Worm (Caenorhabditis elegans) whole organism, late embryonic: ENCODE data around the gene F32F2.4.

Experiments
- C08G9.2 ChIP-seq: sonication (generic microtip); optimal IDR thresholded peaks from 2 replicates; lab custom pipeline; 2016; ENCODE audit warnings: mild to moderate bottlenecking, missing genetic modification characterization, moderate library complexity, missing compliant biosample characterization
- F13H6.1 ChIP-seq: sonication (generic microtip); optimal IDR thresholded peaks from 2 replicates; lab custom pipeline; 2016; ENCODE audit warnings: missing genetic modification characterization, missing compliant biosample characterization
- K09A11.1 ChIP-seq: sonication (generic microtip); optimal IDR thresholded peaks from 2 replicates; lab custom pipeline; 2017; ENCODE audit warnings: antibody characterized with exemption, mild to moderate bottlenecking, missing genetic modification characterization, missing compliant biosample characterization; ENCODE audit not compliant: insufficient read depth
- T23F11.4 ChIP-seq: fragments of 200-800 bp; sonication (Bioruptor generic); optimal IDR thresholded peaks from 2 replicates; lab custom pipeline; 2018; ENCODE audit warnings: mild to moderate bottlenecking, missing genetic modification characterization, missing compliant biosample characterization
- ama-1 ChIP-seq: fragments of 150-350 bp; optimal IDR thresholded peaks from 2 replicates; lab custom pipeline; 2014
- ceh-18 ChIP-seq: sonication (generic microtip); optimal IDR thresholded peaks from 2 replicates; lab custom pipeline; 2016; ENCODE audit warnings: missing genetic modification characterization, missing compliant biosample characterization
- ceh-22 ChIP-seq: sonication (generic microtip); optimal IDR thresholded peaks from 2 replicates; lab custom pipeline; 2017; ENCODE audit warnings: missing biosample characterization, missing genetic modification characterization
- ceh-45 ChIP-seq: fragments of 200-800 bp; sonication (Bioruptor generic); IDR thresholded peaks from 2 replicates; pipeline ENCODE4 v1.3.6; 2022; ENCODE audit warnings: missing genetic modification reagents, missing genetic modification characterization, missing compliant biosample characterization
- ceh-48 ChIP-seq: sonication (generic microtip); optimal IDR thresholded peaks from 2 replicates; lab custom pipeline; 2016; ENCODE audit warnings: missing genetic modification characterization, inconsistent platforms, missing compliant biosample characterization
- ceh-6 ChIP-seq: fragments of 200-800 bp; sonication (Bioruptor generic); optimal IDR thresholded peaks from 2 replicates; lab custom pipeline; 2018; ENCODE audit warnings: mild to moderate bottlenecking, missing genetic modification characterization, missing compliant biosample characterization
- dmd-4 ChIP-seq: sonication (generic microtip); optimal IDR thresholded peaks from 2 replicates; lab custom pipeline; 2016; ENCODE audit warnings: borderline replicate concordance, missing genetic modification characterization, missing compliant biosample characterization
- dve-1 ChIP-seq: sonication (generic microtip); optimal IDR thresholded peaks from 2 replicates; lab custom pipeline; 2017; ENCODE audit warnings: antibody characterized with exemption, mild to moderate bottlenecking, missing genetic modification characterization, missing compliant biosample characterization
- elt-2 ChIP-seq: sonication (generic microtip); optimal IDR thresholded peaks from 2 replicates; lab custom pipeline; 2016; ENCODE audit warnings: missing genetic modification reagents, missing genetic modification characterization, missing compliant biosample characterization
- ets-4 ChIP-seq: sonication (generic microtip); optimal IDR thresholded peaks from 2 replicates; lab custom pipeline; 2016; ENCODE audit warnings: missing genetic modification characterization, missing compliant biosample characterization
- fax-1 ChIP-seq: sonication (generic microtip); optimal IDR thresholded peaks from 2 replicates; lab custom pipeline; 2016; ENCODE audit warnings: missing genotype, missing genetic modification characterization, missing compliant biosample characterization
- fkh-10 ChIP-seq: fragments of 150-350 bp; optimal IDR thresholded peaks from 2 replicates; lab custom pipeline; 2014; ENCODE audit warnings: missing biosample characterization, missing genetic modification reagents, missing genetic modification characterization
- hlh-13 ChIP-seq: fragments of 200-800 bp; sonication (Bioruptor generic); optimal IDR thresholded peaks from 2 replicates; lab custom pipeline; 2018; ENCODE audit warnings: mild to moderate bottlenecking, missing genetic modification characterization, missing compliant biosample characterization
- hlh-8 ChIP-seq: sonication (generic microtip); optimal IDR thresholded peaks from 2 replicates; lab custom pipeline; 2016; ENCODE audit warnings: missing genotype, missing genetic modification characterization, missing compliant biosample characterization
- lin-11 ChIP-seq: fragments of 200-800 bp; sonication (Bioruptor generic); optimal IDR thresholded peaks from 2 replicates; lab custom pipeline; 2018; ENCODE audit warnings: mild to moderate bottlenecking, missing genetic modification characterization, missing compliant biosample characterization
- madf-2 ChIP-seq: sonication (generic microtip); optimal IDR thresholded peaks from 2 replicates; lab custom pipeline; 2017; ENCODE audit warnings: missing genetic modification characterization, missing compliant biosample characterization
- mec-3 ChIP-seq: sonication (generic microtip); optimal IDR thresholded peaks from 2 replicates; lab custom pipeline; 2016; ENCODE audit warnings: borderline replicate concordance, missing genetic modification characterization, missing compliant biosample characterization
- nfya-1 ChIP-seq: sonication (generic microtip); optimal IDR thresholded peaks from 2 replicates; lab custom pipeline; 2017; ENCODE audit warnings: missing genetic modification characterization, mild to moderate bottlenecking, missing compliant biosample characterization, antibody characterized with exemption, moderate library complexity
- nhr-11 ChIP-seq: fragments of 150-350 bp; optimal IDR thresholded peaks from 2 replicates; lab custom pipeline; 2014; ENCODE audit warnings: missing biosample characterization, missing genetic modification characterization
- odd-2 ChIP-seq: sonication (generic microtip); optimal IDR thresholded peaks from 2 replicates; lab custom pipeline; 2017; ENCODE audit warnings: antibody characterized with exemption, mild to moderate bottlenecking, missing genetic modification characterization, missing compliant biosample characterization
- pat-9 ChIP-seq: fragments of 200-800 bp; sonication (Bioruptor generic); optimal IDR thresholded peaks from 2 replicates; lab custom pipeline; 2018; ENCODE audit warnings: mild to moderate bottlenecking, missing genetic modification characterization, moderate library complexity, missing compliant biosample characterization
- pha-2 ChIP-seq: sonication (generic microtip); optimal IDR thresholded peaks from 2 replicates; lab custom pipeline; 2017; ENCODE audit warnings: mild to moderate bottlenecking, missing genetic modification characterization, missing compliant biosample characterization
- pha-4 ChIP-seq: fragments of 150-350 bp; optimal IDR thresholded peaks from 2 replicates; lab custom pipeline; 2018; ENCODE audit warnings: missing biosample characterization, missing genetic modification reagents, missing genetic modification characterization
- pqm-1 ChIP-seq: sonication (generic microtip); optimal IDR thresholded peaks from 2 replicates; lab custom pipeline; 2016; ENCODE audit warnings: missing genetic modification characterization, missing compliant biosample characterization
- ref-2 ChIP-seq: sonication (generic microtip); optimal IDR thresholded peaks from 2 replicates; lab custom pipeline; 2016; ENCODE audit warnings: missing genetic modification characterization, missing compliant biosample characterization
- rnt-1 ChIP-seq: sonication (generic microtip); optimal IDR thresholded peaks from 2 replicates; lab custom pipeline; 2016; ENCODE audit warnings: missing genetic modification characterization, missing compliant biosample characterization
- unc-55 ChIP-seq: sonication (generic microtip); optimal IDR thresholded peaks from 2 replicates; lab custom pipeline; 2017; ENCODE audit warnings: missing biosample characterization, missing genetic modification reagents, missing genetic modification characterization
- unc-86 ChIP-seq: sonication (generic microtip); optimal IDR thresholded peaks from 2 replicates; lab custom pipeline; 2016; ENCODE audit warnings: missing genetic modification characterization, missing compliant biosample characterization
- zip-5 ChIP-seq: sonication (generic microtip); optimal IDR thresholded peaks from 2 replicates; lab custom pipeline; 2016; ENCODE audit warnings: missing genetic modification characterization, missing compliant biosample characterization
- ztf-16 ChIP-seq: sonication (generic microtip); optimal IDR thresholded peaks from 2 replicates; lab custom pipeline; 2017; ENCODE audit warnings: missing genetic modification characterization, missing compliant biosample characterization

Gene F32F2.4

DNA sequence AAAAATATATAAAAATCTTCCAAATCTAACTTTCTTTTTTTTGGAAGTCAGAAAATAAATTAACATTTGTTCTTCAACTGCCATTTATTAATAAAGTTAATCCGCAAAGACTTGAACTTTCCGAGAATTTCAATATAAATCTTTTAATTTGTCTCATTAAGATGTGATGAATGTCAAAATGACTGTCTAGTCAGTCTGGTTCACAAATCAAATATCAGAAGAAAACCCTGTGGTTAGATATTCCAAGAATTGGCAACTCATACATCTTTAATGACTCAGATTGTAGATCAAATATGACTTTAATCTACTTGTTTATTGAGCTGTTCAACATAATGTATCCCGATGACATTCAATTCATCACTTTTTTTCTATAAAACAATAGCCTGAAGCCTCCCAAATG, 10.4 kb upstream of the F32F2.4 start:
- TF ChIP-seq ceh-45 (GFP tag; lab: Robert Waterston, UW) (no peak), dve-1 (tag; lab: Kevin White, UChicago) (no peak), ceh-18 (tag; lab: Kevin White, UChicago) (no peak), ceh-48 (no peak), unc-86 (tag; lab: Kevin White, UChicago) (no peak), dmd-4 (tag; lab: Kevin White, UChicago) (no peak), F13H6.1 (tag; lab: Kevin White, UChicago) (no peak), ama-1 (lab: Kevin White, UChicago) (no peak)

DNA sequence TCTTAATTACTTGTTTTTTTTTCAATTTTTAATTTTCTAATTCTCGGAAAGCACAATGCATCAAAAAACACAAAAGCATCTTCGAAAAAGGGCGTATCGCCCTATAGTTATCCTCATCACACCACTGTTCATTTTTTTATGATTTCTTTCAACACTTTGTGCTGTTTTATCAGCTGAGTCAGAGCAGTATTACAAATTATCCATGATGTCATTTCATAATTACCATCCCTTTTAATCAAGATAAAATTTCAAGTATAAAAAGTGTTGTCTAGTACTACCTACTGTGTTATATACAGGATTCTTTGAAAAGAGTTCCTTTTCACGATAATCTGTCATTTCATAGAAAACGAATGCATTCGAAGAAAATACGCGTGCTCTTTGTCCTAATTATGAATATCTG, 9.4 kb upstream of the F32F2.4 start:
- no peak for TF ChIP-seq unc-86 (tag; lab: Kevin White, UChicago)
- TF ChIP-seq dmd-4 (tag; lab: Kevin White, UChicago), result no peak
- TF ChIP-seq ceh-48, result no peak
- no peak for TF ChIP-seq rnt-1
- TF ChIP-seq C08G9.2 (tag; lab: Kevin White, UChicago), result no peak
- no peak for TF ChIP-seq ets-4 (tag; lab: Kevin White, UChicago)
- TF ChIP-seq ama-1 (lab: Kevin White, UChicago), result no peak
- no peak for TF ChIP-seq lin-11 (tag; lab: Kevin White, UChicago)
- TF ChIP-seq pha-4 (tag; lab: Kevin White, UChicago), result no peak

DNA sequence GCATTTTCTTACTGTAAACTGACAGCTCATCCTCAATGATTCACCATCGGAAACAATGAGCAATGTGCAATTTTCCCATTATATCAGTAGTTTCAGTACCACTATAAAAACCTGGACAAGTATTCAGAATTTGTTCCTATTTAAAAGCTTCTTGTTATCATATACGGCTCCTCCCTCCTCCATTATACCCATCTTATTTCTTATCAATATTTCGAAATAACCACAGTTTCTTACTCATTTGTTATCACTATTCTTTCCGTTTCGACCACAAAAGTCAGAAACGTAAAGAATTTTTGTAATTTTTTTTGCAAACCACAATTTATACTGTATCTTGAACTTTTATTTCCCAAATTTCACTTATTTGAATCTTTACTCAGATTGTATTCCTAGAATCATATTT, 8.0 kb upstream of the F32F2.4 start:
- TF ChIP-seq odd-2 (tag; lab: Kevin White, UChicago), result no peak
- TF ChIP-seq elt-2 (tag; lab: Kevin White, UChicago), result peak; percentile 34

DNA sequence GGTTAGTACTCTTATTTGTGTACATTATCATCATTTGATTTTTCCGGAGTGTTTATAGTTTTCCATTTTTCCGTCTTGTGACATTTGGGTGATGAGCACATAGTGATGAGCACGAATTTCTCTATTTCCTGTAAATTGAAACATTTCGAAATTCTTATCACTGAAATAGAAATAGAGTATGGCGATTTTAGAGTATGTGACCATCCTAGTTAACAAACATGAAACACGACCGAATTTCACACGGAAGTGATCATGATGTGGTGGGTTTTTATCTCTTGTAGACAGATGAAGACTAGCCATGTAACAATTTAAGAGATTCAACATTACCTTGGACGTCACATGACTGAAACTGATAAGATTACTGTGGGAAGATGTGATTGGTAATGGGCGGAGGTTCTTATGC, 6.8 kb upstream of the F32F2.4 start:
- TF ChIP-seq lin-11 (tag; lab: Kevin White, UChicago), result no peak
- peak; percentile 21 for TF ChIP-seq elt-2 (tag; lab: Kevin White, UChicago)
- TF ChIP-seq, all 69 proteins: peak for 1

DNA sequence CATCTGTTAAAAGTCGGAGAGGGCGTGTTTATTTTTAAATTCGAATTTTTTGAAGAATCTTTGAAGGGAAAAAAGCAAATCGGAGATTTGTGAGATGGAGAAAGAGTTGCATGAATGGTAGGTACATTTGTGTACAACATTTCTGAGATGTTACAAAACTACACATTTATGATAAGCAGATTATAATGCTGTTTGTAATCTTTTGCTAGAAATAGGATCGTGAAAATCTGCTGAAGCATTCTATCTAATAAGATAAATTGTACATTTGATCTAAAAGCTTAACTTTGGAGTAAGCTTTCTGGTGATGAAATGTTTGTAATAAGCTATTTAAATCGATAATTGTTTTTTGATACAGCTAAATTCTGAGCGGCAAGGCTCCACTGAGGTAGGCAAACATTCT, 3.8 kb upstream of the F32F2.4 start:
- no peak for TF ChIP-seq madf-2 (tag; lab: Kevin White, UChicago)
- TF ChIP-seq ztf-16, result no peak
- TF ChIP-seq zip-5, result no peak
- TF ChIP-seq dve-1 (tag; lab: Kevin White, UChicago), result no peak
- no peak for TF ChIP-seq dmd-4 (tag; lab: Kevin White, UChicago)
- TF ChIP-seq hlh-13 (GFP tag; lab: Kevin White, UChicago), result no peak
- TF ChIP-seq elt-2 (tag; lab: Kevin White, UChicago), result no peak
- TF ChIP-seq unc-86 (tag; lab: Kevin White, UChicago), result no peak
- no peak for TF ChIP-seq T23F11.4 (GFP tag; lab: Kevin White, UChicago)
- no peak for TF ChIP-seq ref-2 (tag; lab: Kevin White, UChicago)
- TF ChIP-seq fkh-10 (GFP tag; lab: Kevin White, UChicago), result no peak

DNA sequence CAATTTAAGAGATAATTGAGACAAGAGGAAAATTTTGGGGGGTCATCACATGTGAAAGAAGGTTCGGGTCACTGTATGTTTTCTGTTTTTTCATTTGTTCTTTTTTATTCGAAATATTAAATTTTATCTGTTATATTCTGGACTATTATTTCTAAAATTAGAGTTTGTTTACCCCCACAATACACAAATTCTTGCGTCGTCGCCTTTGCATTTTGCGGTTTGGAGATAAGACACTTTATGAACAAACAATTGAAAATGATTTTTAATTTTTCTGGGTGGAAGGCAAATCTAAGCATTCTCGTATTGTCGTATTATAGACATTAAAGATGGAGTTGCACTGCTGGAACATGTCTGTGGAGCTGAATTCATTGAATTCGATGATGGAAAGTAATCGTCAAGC, 2.8 kb upstream of the F32F2.4 start:
- no peak for TF ChIP-seq ztf-16
- TF ChIP-seq unc-86 (tag; lab: Kevin White, UChicago), result no peak
- TF ChIP-seq nhr-11 (tag; lab: Kevin White, UChicago), result no peak
- TF ChIP-seq pat-9, result no peak
- TF ChIP-seq K09A11.1, result no peak
- TF ChIP-seq hlh-8 (tag; lab: Kevin White, UChicago), result no peak
- TF ChIP-seq pha-4 (tag; lab: Kevin White, UChicago), result no peak

DNA sequence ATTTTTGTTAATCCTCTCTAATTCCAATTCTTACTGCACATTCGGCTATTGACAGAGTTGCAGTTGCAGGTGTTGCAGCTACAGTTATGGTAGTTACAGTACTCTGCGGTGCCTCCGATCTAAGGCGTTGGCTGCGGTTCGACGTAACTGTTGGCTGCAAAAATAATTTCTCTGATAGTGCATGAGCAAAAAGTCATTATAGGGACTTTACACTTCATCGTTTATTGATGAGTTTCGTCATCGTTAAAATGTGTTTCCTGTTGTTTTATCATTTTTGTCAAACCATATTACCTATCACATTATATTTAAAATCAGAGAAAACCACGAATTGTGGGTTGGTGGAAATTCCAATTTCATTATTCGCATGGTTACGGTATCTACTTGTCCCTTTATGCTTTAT, 1.4 kb upstream of the F32F2.4 start:
- no peak for TF ChIP-seq unc-55 (GFP tag; lab: Kevin White, UChicago)
- no peak for TF ChIP-seq K09A11.1
- TF ChIP-seq pha-2 (tag; lab: Kevin White, UChicago), result no peak
- TF ChIP-seq pha-4 (tag; lab: Kevin White, UChicago), result no peak
- no peak for TF ChIP-seq rnt-1
- TF ChIP-seq ceh-22 (tag; lab: Kevin White, UChicago), result no peak
- TF ChIP-seq mec-3, result no peak
- no peak for TF ChIP-seq nfya-1 (tag; lab: Kevin White, UChicago)
- no peak for TF ChIP-seq ceh-6
- TF ChIP-seq fax-1, result no peak
- no peak for TF ChIP-seq pqm-1
